Worm (Caenorhabditis elegans) whole organism, young adult: ENCODE data around the gene T23F2.3.

Experiments used
- Y79H2A.3 ChIP-seq: fragments of 200-800 bp; sonication (Bioruptor generic); conservative IDR thresholded peaks from 2 replicates; pipeline ENCODE4 v1.3.6; 2022; ENCODE audit warnings: missing genetic modification reagents, missing genetic modification characterization, missing compliant biosample characterization
- mcd-1 ChIP-seq: fragments of 200-800 bp; sonication (Bioruptor generic); IDR thresholded peaks from 2 replicates; pipeline ENCODE4 v1.3.6; 2022; ENCODE audit warnings: missing genetic modification reagents, missing genetic modification characterization, missing compliant biosample characterization
- sea-2 ChIP-seq: fragments of 200-800 bp; sonication (Bioruptor generic); IDR thresholded peaks from 2 replicates; pipeline ENCODE4 v1.3.6; 2022; ENCODE audit warnings: missing genetic modification characterization, missing compliant biosample characterization
- snpc-4 ChIP-seq, 5 experiments: fragments of 150-350 bp in 1 of 5; sonication (generic microtip) in 4 of 5; optimal IDR thresholded peaks; 2 replicates each; lab custom pipeline; 2014 to 2018; ENCODE audit warnings: missing genetic modification characterization in 5 of 5, missing biosample characterization in 3 of 5, antibody characterized with exemption in 2 of 5, mild to moderate bottlenecking in 2 of 5, missing compliant biosample characterization in 2 of 5, missing genotype in 2 of 5, moderate library complexity in 2 of 5, missing genetic modification reagents in 1 of 5

- TF ChIP-seq snpc-4 (GFP tag; optimal IDR thresholded peaks at IDR 0.05; lab: Kevin White, UChicago) (no peak), snpc-4 (tag; optimal IDR thresholded peaks at IDR 0.05; lab: Kevin White, UChicago) (no peak), sea-2 (GFP tag; lab: Robert Waterston, UW) (no peak), Y79H2A.3 (no peak), mcd-1 (GFP tag; lab: Robert Waterston, UW) (no peak)
These were observed 46.5 kb downstream of the T23F2.3 start for ce11 chrX:5465631-5466030.
